Fruit fly (Drosophila melanogaster): ENCODE data around the gene pns.

pns gene

DNA sequence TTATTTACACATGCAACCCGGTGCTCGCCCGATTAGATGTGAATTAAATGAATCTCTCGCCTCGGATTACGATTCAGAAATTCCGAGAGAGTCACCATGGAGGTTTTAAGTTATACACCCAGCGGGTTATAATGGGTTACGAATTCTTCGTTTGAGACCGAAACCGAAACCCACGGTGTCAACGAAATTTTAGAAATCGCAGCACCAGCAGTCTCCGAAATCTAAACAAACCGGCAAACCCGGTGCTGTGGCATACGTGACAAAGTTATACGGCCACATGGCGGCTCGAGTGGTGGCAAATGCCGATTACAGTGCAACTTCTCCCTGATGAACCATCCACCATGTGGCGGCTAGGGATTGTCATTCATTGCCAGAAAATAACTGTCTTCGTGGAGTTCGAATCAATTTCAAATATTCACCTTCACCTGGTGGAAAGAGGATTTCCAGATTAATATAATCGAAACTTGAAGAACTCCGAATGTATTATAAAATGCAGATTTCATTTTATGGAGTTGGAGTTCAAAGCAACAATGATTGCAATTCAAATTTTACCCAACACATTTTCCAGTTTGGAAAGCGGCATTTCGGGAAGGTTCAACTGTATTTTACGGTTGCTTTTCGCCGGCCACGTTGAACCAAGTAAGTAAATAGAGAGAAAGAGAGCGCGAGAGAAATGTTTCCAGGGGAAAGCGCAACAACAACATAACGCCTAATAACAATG, 21.0 kb upstream of the pns start (continued):
- TF ChIP-seq cato (GFP tag; optimal IDR thresholded peaks at IDR 0.05; ENCODE audit: borderline replicate concordance) (peak; percentile 12), pum (GFP tag; optimal IDR thresholded peaks at IDR 0.05) (peak; percentile 72), Hr78 (GFP tag; optimal IDR thresholded peaks at IDR 0.05) (no peak), CG14710 (tag; optimal IDR thresholded peaks at IDR 0.05) (peak; percentile 67), Blimp-1 (GFP tag; optimal IDR thresholded peaks at IDR 0.05) (peak; percentile 78), CG8281 (tag; optimal IDR thresholded peaks at IDR 0.05) (peak; percentile 45), crp (GFP tag; optimal IDR thresholded peaks at IDR 0.05) (no peak), disco-r (GFP tag; optimal IDR thresholded peaks at IDR 0.05) (no peak), dysf (GFP tag; IDR thresholded peaks at IDR 0.05) (peak; percentile 71), sima (GFP tag; optimal IDR thresholded peaks at IDR 0.05) (no peak), Gsc (GFP tag; IDR thresholded peaks at IDR 0.05) (peak; percentile 34; the same call in 1 of the 2 replicates), Optix (GFP tag; IDR thresholded peaks at IDR 0.05) (peak; percentile 48; the same call in 1 of the 3 replicates), MBD-R2 (GFP tag; IDR thresholded peaks at IDR 0.05) (no peak), cg (GFP tag; optimal IDR thresholded peaks at IDR 0.05) (no peak), nmo (GFP tag; optimal IDR thresholded peaks at IDR 0.05) (peak; percentile 85), ssp (GFP tag; IDR thresholded peaks at IDR 0.05) (peak; percentile 41; the same call in 1 of the 2 replicates), BEAF-32 (GFP tag; optimal IDR thresholded peaks at IDR 0.05) (no peak), CG17385 (GFP tag; optimal IDR thresholded peaks at IDR 0.05) (peak; percentile 70), crol (GFP tag; IDR thresholded peaks at IDR 0.05) (no peak), Dll (GFP tag; IDR thresholded peaks at IDR 0.05; ENCODE audit: partially characterized antibody) (no peak), ash1 (GFP tag; optimal IDR thresholded peaks at IDR 0.05) (no peak), fd3F (GFP tag; optimal IDR thresholded peaks at IDR 0.05) (peak; percentile 17), en (GFP tag; optimal IDR thresholded peaks at IDR 0.05) (no peak), CG10366 (GFP tag; IDR thresholded peaks at IDR 0.05) (no peak; the same call in 1 of the 2 replicates), psq (GFP tag; optimal IDR thresholded peaks at IDR 0.05) (peak; percentile 24), da (GFP tag; optimal IDR thresholded peaks at IDR 0.05) (no peak), CG9437 (GFP tag; optimal IDR thresholded peaks at IDR 0.05) (peak; percentile 73), CG18599 (GFP tag; optimal IDR thresholded peaks at IDR 0.05) (peak; percentile 70), CG18619 (GFP tag; optimal IDR thresholded peaks at IDR 0.05) (peak; percentile 78), hb (GFP tag; IDR thresholded peaks at IDR 0.05; ENCODE audit: partially characterized antibody) (no peak), CG7928 (GFP tag; optimal IDR thresholded peaks at IDR 0.05) (no peak), ranshi (GFP tag; IDR thresholded peaks at IDR 0.05) (peak; percentile 53; the same call in 1 of the 2 replicates), MESR4 (GFP tag; optimal IDR thresholded peaks at IDR 0.05) (peak; percentile 8), Fer3 (tag; optimal IDR thresholded peaks at IDR 0.05) (no peak), dimm (GFP tag; IDR thresholded peaks at IDR 0.05) (no peak), usp (GFP tag; optimal IDR thresholded peaks at IDR 0.05) (no peak), ci (GFP tag; IDR thresholded peaks at IDR 0.05) (peak; percentile 78; the same call in 2 of the 3 replicates), CG9727 (GFP tag; optimal IDR thresholded peaks at IDR 0.05) (peak; percentile 61), unc-4 (GFP tag; IDR thresholded peaks at IDR 0.05; ENCODE audit: partially characterized antibody) (no peak), CG13287 (GFP tag; IDR thresholded peaks at IDR 0.05; ENCODE audit: partially characterized antibody) (no peak), sens (GFP tag) (peak; percentile 97), sisA (GFP tag; IDR thresholded peaks at IDR 0.05) (peak; percentile 78), Mes4 (GFP tag; optimal IDR thresholded peaks at IDR 0.05) (peak; percentile 57), Sox102F (GFP tag; optimal IDR thresholded peaks at IDR 0.05) (peak; percentile 80), pfk (GFP tag; optimal IDR thresholded peaks at IDR 0.05) (no peak), CG12236 (GFP tag; optimal IDR thresholded peaks at IDR 0.05) (peak; percentile 60), Antp (GFP tag; optimal IDR thresholded peaks at IDR 0.05) (peak; percentile 68), CG6272 (GFP tag; IDR thresholded peaks at IDR 0.05) (peak; percentile 51), CG1792 (GFP tag; optimal IDR thresholded peaks at IDR 0.05) (peak; percentile 46)

All from whole organism, embryonic.